Worm (Caenorhabditis elegans) whole organism, late embryonic: ENCODE data around the gene T25D3.3.
A peak's percentile ranks its signal among the peaks of the same experiment; 100 is the strongest.

Experiments used
- C08G9.2 ChIP-seq: sonication (generic microtip); optimal IDR thresholded peaks from 2 replicates; lab custom pipeline; 2016; ENCODE audit warnings: mild to moderate bottlenecking, missing genetic modification characterization, moderate library complexity, missing compliant biosample characterization
- C38D4.7 ChIP-seq: fragments of 200-800 bp; sonication (Bioruptor generic); optimal IDR thresholded peaks from 2 replicates; lab custom pipeline; 2018; ENCODE audit warnings: mild to moderate bottlenecking, missing genetic modification characterization, moderate library complexity, missing compliant biosample characterization
- K02D7.2 ChIP-seq: sonication (generic microtip); optimal IDR thresholded peaks from 2 replicates; lab custom pipeline; 2017; ENCODE audit warnings: mild to moderate bottlenecking, missing genetic modification characterization, missing compliant biosample characterization
- K09A11.1 ChIP-seq: sonication (generic microtip); optimal IDR thresholded peaks from 2 replicates; lab custom pipeline; 2017; ENCODE audit warnings: antibody characterized with exemption, mild to moderate bottlenecking, missing genetic modification characterization, missing compliant biosample characterization; ENCODE audit not compliant: insufficient read depth
- T23F11.4 ChIP-seq: fragments of 200-800 bp; sonication (Bioruptor generic); optimal IDR thresholded peaks from 2 replicates; lab custom pipeline; 2018; ENCODE audit warnings: mild to moderate bottlenecking, missing genetic modification characterization, missing compliant biosample characterization
- ahr-1 ChIP-seq: sonication (generic microtip); optimal IDR thresholded peaks from 2 replicates; lab custom pipeline; 2016; ENCODE audit warnings: missing genetic modification characterization, missing compliant biosample characterization
- ceh-14 ChIP-seq: sonication (generic microtip); optimal IDR thresholded peaks from 2 replicates; lab custom pipeline; 2016; ENCODE audit warnings: missing genotype, missing genetic modification characterization, missing compliant biosample characterization
- ceh-18 ChIP-seq: sonication (generic microtip); optimal IDR thresholded peaks from 2 replicates; lab custom pipeline; 2016; ENCODE audit warnings: missing genetic modification characterization, missing compliant biosample characterization
- ceh-19 ChIP-seq: fragments of 200-800 bp; sonication (Bioruptor generic); optimal IDR thresholded peaks from 2 replicates; lab custom pipeline; 2018; ENCODE audit warnings: mild to moderate bottlenecking, missing genetic modification characterization, missing compliant biosample characterization
- ceh-31 ChIP-seq: sonication (generic microtip); optimal IDR thresholded peaks from 2 replicates; lab custom pipeline; 2016; ENCODE audit warnings: missing genetic modification characterization, missing compliant biosample characterization
- ceh-34 ChIP-seq: sonication (generic microtip); optimal IDR thresholded peaks from 2 replicates; lab custom pipeline; 2016; ENCODE audit warnings: mild to moderate bottlenecking, missing genetic modification characterization, missing compliant biosample characterization
- ceh-45 ChIP-seq: fragments of 200-800 bp; sonication (Bioruptor generic); IDR thresholded peaks from 2 replicates; pipeline ENCODE4 v1.3.6; 2022; ENCODE audit warnings: missing genetic modification reagents, missing genetic modification characterization, missing compliant biosample characterization
- dve-1 ChIP-seq: sonication (generic microtip); optimal IDR thresholded peaks from 2 replicates; lab custom pipeline; 2017; ENCODE audit warnings: antibody characterized with exemption, mild to moderate bottlenecking, missing genetic modification characterization, missing compliant biosample characterization
- elt-2 ChIP-seq: sonication (generic microtip); optimal IDR thresholded peaks from 2 replicates; lab custom pipeline; 2016; ENCODE audit warnings: missing genetic modification reagents, missing genetic modification characterization, missing compliant biosample characterization
- fkh-6 ChIP-seq: sonication (generic microtip); optimal IDR thresholded peaks from 2 replicates; lab custom pipeline; 2016; ENCODE audit warnings: missing genetic modification characterization, missing compliant biosample characterization
- hlh-15 ChIP-seq: sonication (generic microtip); optimal IDR thresholded peaks from 2 replicates; lab custom pipeline; 2016; ENCODE audit warnings: missing genetic modification characterization, missing compliant biosample characterization
- hlh-8 ChIP-seq: sonication (generic microtip); optimal IDR thresholded peaks from 2 replicates; lab custom pipeline; 2016; ENCODE audit warnings: missing genotype, missing genetic modification characterization, missing compliant biosample characterization
- nfya-1 ChIP-seq: sonication (generic microtip); optimal IDR thresholded peaks from 2 replicates; lab custom pipeline; 2017; ENCODE audit warnings: missing genetic modification characterization, mild to moderate bottlenecking, missing compliant biosample characterization, antibody characterized with exemption, moderate library complexity
- nhr-11 ChIP-seq: fragments of 150-350 bp; optimal IDR thresholded peaks from 2 replicates; lab custom pipeline; 2014; ENCODE audit warnings: missing biosample characterization, missing genetic modification characterization
- odd-2 ChIP-seq: sonication (generic microtip); optimal IDR thresholded peaks from 2 replicates; lab custom pipeline; 2017; ENCODE audit warnings: antibody characterized with exemption, mild to moderate bottlenecking, missing genetic modification characterization, missing compliant biosample characterization
- pat-9 ChIP-seq: fragments of 200-800 bp; sonication (Bioruptor generic); optimal IDR thresholded peaks from 2 replicates; lab custom pipeline; 2018; ENCODE audit warnings: mild to moderate bottlenecking, missing genetic modification characterization, moderate library complexity, missing compliant biosample characterization
- pax-1 ChIP-seq: fragments of 150-350 bp; optimal IDR thresholded peaks from 2 replicates; lab custom pipeline; 2014; ENCODE audit warnings: missing biosample characterization, missing genetic modification characterization
- pqm-1 ChIP-seq: sonication (generic microtip); optimal IDR thresholded peaks from 2 replicates; lab custom pipeline; 2016; ENCODE audit warnings: missing genetic modification characterization, missing compliant biosample characterization
- rnt-1 ChIP-seq: sonication (generic microtip); optimal IDR thresholded peaks from 2 replicates; lab custom pipeline; 2016; ENCODE audit warnings: missing genetic modification characterization, missing compliant biosample characterization
- sdc-2 ChIP-seq: sonication (generic microtip); optimal IDR thresholded peaks from 2 replicates; lab custom pipeline; 2016; ENCODE audit warnings: missing genotype, missing genetic modification characterization, missing compliant biosample characterization
- sox-2 ChIP-seq: fragments of 200-800 bp; sonication (Bioruptor generic); IDR thresholded peaks from 2 replicates; pipeline ENCODE4 v1.3.6; 2022; ENCODE audit warnings: missing genetic modification reagents, missing genetic modification characterization, missing compliant biosample characterization
- tbx-2 ChIP-seq: sonication (generic microtip); optimal IDR thresholded peaks from 2 replicates; lab custom pipeline; 2016; ENCODE audit warnings: missing genetic modification characterization, missing compliant biosample characterization
- tbx-7 ChIP-seq: sonication (generic microtip); optimal IDR thresholded peaks from 2 replicates; lab custom pipeline; 2016; ENCODE audit warnings: missing genotype, missing genetic modification characterization, missing compliant biosample characterization
- unc-42 ChIP-seq: sonication (generic microtip); optimal IDR thresholded peaks from 2 replicates; lab custom pipeline; 2016; ENCODE audit warnings: missing genotype, missing genetic modification characterization, missing compliant biosample characterization
- unc-55 ChIP-seq: sonication (generic microtip); optimal IDR thresholded peaks from 2 replicates; lab custom pipeline; 2017; ENCODE audit warnings: missing biosample characterization, missing genetic modification reagents, missing genetic modification characterization
- unc-86 ChIP-seq: sonication (generic microtip); optimal IDR thresholded peaks from 2 replicates; lab custom pipeline; 2016; ENCODE audit warnings: missing genetic modification characterization, missing compliant biosample characterization
- zip-5 ChIP-seq: sonication (generic microtip); optimal IDR thresholded peaks from 2 replicates; lab custom pipeline; 2016; ENCODE audit warnings: missing genetic modification characterization, missing compliant biosample characterization
- ztf-16 ChIP-seq: sonication (generic microtip); optimal IDR thresholded peaks from 2 replicates; lab custom pipeline; 2017; ENCODE audit warnings: missing genetic modification characterization, missing compliant biosample characterization

T25D3.3 gene

DNA sequence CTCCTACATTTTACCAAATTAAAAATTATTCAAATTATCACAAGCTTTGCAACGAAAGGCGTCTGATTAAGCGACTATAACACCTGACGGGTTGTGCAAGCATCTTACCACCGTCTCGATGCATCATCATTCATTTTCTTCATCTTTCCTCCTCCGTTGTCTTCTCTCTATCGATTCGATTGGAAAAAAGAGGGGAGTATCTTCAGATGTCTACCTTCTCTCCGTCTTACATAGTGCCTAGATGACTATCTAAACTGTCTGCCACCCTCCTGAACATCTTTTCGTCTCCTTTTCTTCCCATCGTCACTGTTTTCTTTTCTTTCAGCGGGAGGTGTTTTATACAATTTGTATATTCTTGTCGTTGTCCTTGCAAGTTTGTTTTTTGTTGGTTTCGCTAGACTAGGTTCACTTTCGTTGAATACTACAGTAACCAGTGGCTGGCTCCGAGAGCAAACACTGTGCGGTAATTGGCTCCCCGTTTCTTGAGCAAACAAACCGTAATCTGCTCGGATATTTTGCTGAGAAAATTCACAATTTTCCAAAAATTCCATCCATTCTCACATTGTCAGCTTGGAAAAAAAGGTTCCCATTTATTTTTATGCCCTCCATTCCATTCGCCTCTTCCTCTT lies 7.0 kb downstream of the T25D3.3 start:
- TF ChIP-seq ceh-45 (GFP tag; lab: Robert Waterston, UW) (no peak), pqm-1 (no peak), tbx-7 (tag; lab: Kevin White, UChicago) (no peak), T23F11.4 (GFP tag; lab: Kevin White, UChicago) (no peak), ahr-1 (no peak), elt-2 (tag; lab: Kevin White, UChicago) (peak; percentile 5), zip-5 (no peak), K02D7.2 (tag; lab: Kevin White, UChicago) (no peak), unc-55 (GFP tag; lab: Kevin White, UChicago) (peak; percentile 64), C08G9.2 (tag; lab: Kevin White, UChicago) (no peak), ceh-18 (peak; percentile 22), hlh-15 (no peak), pat-9 (tag; lab: Kevin White, UChicago) (no peak), sox-2 (GFP tag; lab: Robert Waterston, UW) (no peak), dve-1 (tag; lab: Kevin White, UChicago) (peak; percentile 28), C38D4.7 (GFP tag; lab: Kevin White, UChicago) (no peak), ceh-14 (tag; lab: Kevin White, UChicago) (no peak), K09A11.1 (tag; lab: Kevin White, UChicago) (no peak), ceh-31 (no peak), nhr-11 (tag; lab: Kevin White, UChicago) (no peak), sdc-2 (no peak), odd-2 (tag; lab: Kevin White, UChicago) (no peak), ceh-34 (no peak), ztf-16 (tag; lab: Kevin White, UChicago) (no peak), nfya-1 (tag; lab: Kevin White, UChicago) (peak; percentile 62)
- TF ChIP-seq, all 69 proteins: peak for 5

DNA sequence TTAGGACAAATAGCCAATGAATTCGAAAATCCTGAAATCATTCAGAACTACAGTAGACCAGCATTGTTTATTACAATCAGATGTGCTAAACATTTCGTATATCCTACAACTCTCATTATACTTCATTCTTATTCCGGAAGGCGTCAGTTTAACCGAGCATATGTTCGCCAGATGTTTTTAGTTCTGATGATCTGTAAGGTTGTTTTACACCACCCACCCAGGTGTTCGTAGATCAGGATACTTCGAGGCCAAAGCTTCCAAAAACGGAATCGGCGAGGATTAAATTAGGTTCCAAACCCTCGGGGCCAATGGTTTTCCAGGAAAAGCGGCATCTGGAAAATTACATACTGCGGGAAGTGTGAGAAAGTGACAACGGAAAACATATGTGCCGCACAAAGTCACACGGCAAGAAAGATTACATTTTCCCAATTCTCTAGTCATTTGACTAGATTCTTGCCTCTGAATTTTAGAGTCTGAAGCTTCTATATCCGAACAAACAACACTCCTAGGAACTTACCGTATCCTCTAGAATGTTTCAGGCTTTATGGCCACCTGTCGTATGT lies 8.3 kb downstream of the T25D3.3 start:
- TF ChIP-seq hlh-8 (tag; lab: Kevin White, UChicago) (peak; percentile 96), unc-86 (no peak)

ce11 chrII:161275-161674 lies 8.9 kb downstream of the T25D3.3 start:
- TF ChIP-seq pat-9 (tag; lab: Kevin White, UChicago), result peak; percentile 57
- TF ChIP-seq tbx-2 (tag; lab: Kevin White, UChicago), result peak; percentile 14
- peak; percentile 49 for TF ChIP-seq rnt-1 (tag; lab: Kevin White, UChicago)
- TF ChIP-seq fkh-6 (tag; lab: Kevin White, UChicago), result no peak
- peak; percentile 39 for TF ChIP-seq unc-55 (GFP tag; lab: Kevin White, UChicago)
- TF ChIP-seq ceh-18, result peak; percentile 16

DNA sequence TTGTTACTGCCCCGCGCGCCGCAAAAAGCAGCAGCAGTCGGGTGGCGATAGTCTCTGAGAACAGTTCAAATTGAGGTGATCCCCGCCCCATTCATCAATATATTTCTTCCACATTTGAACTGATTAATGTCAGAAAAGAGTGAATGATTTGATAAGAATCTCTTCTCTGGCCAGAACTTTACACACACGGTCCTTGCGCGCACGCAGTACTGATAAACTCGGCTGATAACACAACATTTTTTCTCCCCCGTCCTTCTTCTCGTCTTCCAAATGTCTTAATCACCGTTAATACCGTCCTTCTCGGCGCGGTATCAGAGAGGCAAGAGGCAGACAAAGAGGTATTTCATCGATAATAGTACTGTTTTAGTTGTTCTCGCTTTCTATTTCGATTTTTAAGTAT lies 9.8 kb downstream of the T25D3.3 start, which contains the start of gene etr-1:
etr-1 (plus strand) TSS at position 193 of the 400 bp plus-strand sequence.
- TF ChIP-seq elt-2 (tag; lab: Kevin White, UChicago), result peak; percentile 98
- no peak for TF ChIP-seq zip-5

ce11 chrII:163229-163628 lies 10.8 kb downstream of the T25D3.3 start:
- no peak for TF ChIP-seq rnt-1 (tag; lab: Kevin White, UChicago)
- peak; percentile 97 for TF ChIP-seq unc-42 (tag; lab: Kevin White, UChicago)

- TF ChIP-seq ceh-19 (no peak), pax-1 (tag; lab: Kevin White, UChicago) (no peak), unc-42 (tag; lab: Kevin White, UChicago) (peak; percentile 42), nfya-1 (tag; lab: Kevin White, UChicago) (no peak)
Observed at ce11 chrII:173679-174078, 21.3 kb downstream of the T25D3.3 start, which contains the start of gene T01D1.7. Gene T01D1.7 (minus strand): TSS chrII:173779.
